Worm (Caenorhabditis elegans): Measurements from ENCODE around the gene srm-3.

DNA sequence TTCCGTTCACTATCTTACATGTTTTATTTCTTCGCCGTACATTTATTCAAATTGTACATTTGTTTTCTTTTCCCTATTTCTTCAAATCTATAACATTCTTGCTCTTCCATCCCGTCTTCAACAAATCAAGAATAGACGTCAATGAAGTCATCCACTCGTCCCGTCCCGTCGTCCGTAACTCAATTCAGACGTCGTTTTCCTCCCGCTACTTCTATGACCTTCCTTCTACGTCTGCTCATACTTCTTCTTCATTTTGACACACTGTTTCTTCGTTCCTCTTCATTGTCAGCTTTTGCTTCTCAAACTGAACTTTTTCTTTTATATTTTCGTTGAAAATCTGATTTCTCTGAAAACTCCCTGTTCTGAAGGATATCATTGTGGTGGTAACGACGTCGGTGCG lies 11.2 kb downstream of the srm-3 start:
- TF ChIP-seq pes-1 (GFP tag; IDR thresholded peaks at IDR 0.05) (no peak), ama-1 (optimal IDR thresholded peaks at IDR 0.05) (no peak), flt-1 (GFP tag; IDR thresholded peaks at IDR 0.05) (no peak), aly-1 (tag; optimal IDR thresholded peaks at IDR 0.05) (no peak), hmg-4 (GFP tag; optimal IDR thresholded peaks at IDR 0.05) (no peak), tra-4 (tag; optimal IDR thresholded peaks at IDR 0.05) (no peak), tbx-37 (GFP tag; conservative IDR thresholded peaks at IDR 0.05) (no peak), hmbx-1 (tag; optimal IDR thresholded peaks at IDR 0.05) (no peak), F13C5.2 (tag; optimal IDR thresholded peaks at IDR 0.05) (no peak), ceh-13 (GFP tag; optimal IDR thresholded peaks at IDR 0.05) (no peak), tbx-11 (GFP tag; IDR thresholded peaks at IDR 0.05) (no peak), ceh-36 (tag; optimal IDR thresholded peaks at IDR 0.05) (no peak), scrt-1 (GFP tag; IDR thresholded peaks at IDR 0.05) (no peak)
